Worm (Caenorhabditis elegans): ENCODE results near the gene dcs-1.

DNA sequence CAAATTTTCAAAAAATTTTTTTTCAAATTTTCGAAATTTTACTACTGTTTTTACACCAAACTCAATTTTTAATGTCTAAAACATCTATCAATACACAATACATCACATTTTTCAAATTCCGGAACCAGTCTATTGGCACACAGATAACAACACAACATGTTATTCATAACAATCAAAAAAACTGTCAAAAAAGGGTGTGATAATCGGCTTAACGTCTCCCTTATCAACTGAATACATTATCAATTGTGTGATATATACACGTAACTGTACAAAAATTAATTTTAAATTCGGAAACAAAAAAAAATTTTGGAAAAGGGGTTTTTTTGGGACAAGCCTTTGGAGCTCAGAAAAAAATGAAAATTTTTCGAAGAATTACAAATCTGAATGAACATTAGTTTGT lies 16.2 kb downstream of the dcs-1 start:
- no peak for TF ChIP-seq tab-1 (GFP tag; IDR thresholded peaks at IDR 0.05)
- no peak for TF ChIP-seq klf-2 (GFP tag; conservative IDR thresholded peaks at IDR 0.05)
- TF ChIP-seq ref-1 (GFP tag; conservative IDR thresholded peaks at IDR 0.05): no peak
- no peak for TF ChIP-seq flt-1 (GFP tag; IDR thresholded peaks at IDR 0.05)
- TF ChIP-seq med-1 (GFP tag; optimal IDR thresholded peaks at IDR 0.05; ENCODE audit: insufficient read depth): no peak
- no peak for TF ChIP-seq ztf-29 (GFP tag; IDR thresholded peaks at IDR 0.05)
- TF ChIP-seq cog-1 (tag; optimal IDR thresholded peaks at IDR 0.05): no peak
- no peak for TF ChIP-seq ztf-23 (GFP tag; IDR thresholded peaks at IDR 0.05)
